Fruit fly (Drosophila melanogaster): ENCODE data around the gene ex.
A peak's percentile ranks its signal among the peaks of the same experiment; 100 is the strongest.

Gene ex

dm6 chr2L:430820-431628 is at the start of gene ex (continued):
- TF ChIP-seq ems (GFP tag; optimal IDR thresholded peaks at IDR 0.05), result no peak
- TF ChIP-seq CG2116 (GFP tag; optimal IDR thresholded peaks at IDR 0.05), result peak; percentile 44
- peak; percentile 81 for TF ChIP-seq CG12219 (GFP tag; optimal IDR thresholded peaks at IDR 0.05)
- TF ChIP-seq tup (GFP tag; optimal IDR thresholded peaks at IDR 0.05), result no peak
- peak; percentile 79 for TF ChIP-seq CG17359 (tag; optimal IDR thresholded peaks at IDR 0.05)
- peak; percentile 82 for TF ChIP-seq CG6765 (GFP tag; optimal IDR thresholded peaks at IDR 0.05)
- TF ChIP-seq Spps (tag; optimal IDR thresholded peaks at IDR 0.05), result peak; percentile 9
- TF ChIP-seq CG2889 (GFP tag; IDR thresholded peaks at IDR 0.05), result no peak
- peak; percentile 41 for TF ChIP-seq bcd (GFP tag; optimal IDR thresholded peaks at IDR 0.05)
- no peak; the same call in 2 of the 3 replicates for TF ChIP-seq B-H1 (GFP tag; IDR thresholded peaks at IDR 0.05)
- peak; percentile 40; the same call in 1 of the 2 replicates for TF ChIP-seq CG31441 (GFP tag; IDR thresholded peaks at IDR 0.05)
- peak; percentile 71 for TF ChIP-seq CG31365 (tag; optimal IDR thresholded peaks at IDR 0.05)
- peak; percentile 65 for TF ChIP-seq CG17829 (tag; optimal IDR thresholded peaks at IDR 0.05)
- no peak; the same call in 1 of the 2 replicates for TF ChIP-seq hbn (GFP tag; IDR thresholded peaks at IDR 0.05; ENCODE audit: partially characterized antibody)
- no peak for TF ChIP-seq CG31224 (GFP tag; IDR thresholded peaks at IDR 0.05)
- no peak for TF ChIP-seq inv (GFP tag; IDR thresholded peaks at IDR 0.05; ENCODE audit: partially characterized antibody)
- TF ChIP-seq CG3847 (GFP tag; IDR thresholded peaks at IDR 0.05), result no peak
- TF ChIP-seq CG11398 (GFP tag; optimal IDR thresholded peaks at IDR 0.05), result peak; percentile 74
- TF ChIP-seq esg (GFP tag; conservative IDR thresholded peaks at IDR 0.05), result no peak
- TF ChIP-seq vnd (GFP tag; IDR thresholded peaks at IDR 0.05; ENCODE audit: partially characterized antibody), result no peak
- peak; percentile 48 for TF ChIP-seq Fer2 (tag; optimal IDR thresholded peaks at IDR 0.05)
- peak; percentile 66 for TF ChIP-seq lbe (GFP tag; optimal IDR thresholded peaks at IDR 0.05)
- TF ChIP-seq CG15011 (GFP tag; optimal IDR thresholded peaks at IDR 0.05), result peak; percentile 31
- TF ChIP-seq ham (GFP tag; IDR thresholded peaks at IDR 0.05), result no peak
- no peak for TF ChIP-seq NFAT (GFP tag; IDR thresholded peaks at IDR 0.05)
- peak; percentile 60 for TF ChIP-seq kah (GFP tag; optimal IDR thresholded peaks at IDR 0.05)
- peak; percentile 33 for TF ChIP-seq CG7556 (GFP tag; optimal IDR thresholded peaks at IDR 0.05)
- TF ChIP-seq NC2α (GFP tag; optimal IDR thresholded peaks at IDR 0.05), result no peak
- peak; percentile 65 for TF ChIP-seq CG3281 (GFP tag; optimal IDR thresholded peaks at IDR 0.05)
- TF ChIP-seq psq (GFP tag; optimal IDR thresholded peaks at IDR 0.05), result peak; percentile 76
- no peak for TF ChIP-seq CG9876 (GFP tag; optimal IDR thresholded peaks at IDR 0.05)
- TF ChIP-seq Fer3 (tag; optimal IDR thresholded peaks at IDR 0.05), result peak; percentile 54
- TF ChIP-seq sc (optimal IDR thresholded peaks at IDR 0.05), result no peak
- TF ChIP-seq sc (GFP tag; optimal IDR thresholded peaks at IDR 0.05), result peak; percentile 52
- TF ChIP-seq ERR (GFP tag; optimal IDR thresholded peaks at IDR 0.05), result peak; percentile 25
- peak; percentile 40 for TF ChIP-seq CG8089 (GFP tag; optimal IDR thresholded peaks at IDR 0.05)
- TF ChIP-seq dpn (GFP tag; optimal IDR thresholded peaks at IDR 0.05), result peak in 1 of 2 experiments; percentile 4
- TF ChIP-seq HLH3B (GFP tag; IDR thresholded peaks at IDR 0.05), result peak; percentile 49; the same call in 1 of the 2 replicates
- no peak for TF ChIP-seq usp (GFP tag; optimal IDR thresholded peaks at IDR 0.05)
- peak; percentile 51; the same call in 1 of the 3 replicates for TF ChIP-seq Dbx (GFP tag; IDR thresholded peaks at IDR 0.05)
- peak; percentile 22 for TF ChIP-seq HmgD (GFP tag; optimal IDR thresholded peaks at IDR 0.05)
- TF ChIP-seq CG1602 (GFP tag; optimal IDR thresholded peaks at IDR 0.05), result no peak
- TF ChIP-seq nau (GFP tag; optimal IDR thresholded peaks at IDR 0.05), result peak; percentile 58
- TF ChIP-seq zen (tag; optimal IDR thresholded peaks at IDR 0.05), result no peak
- peak; percentile 34 for TF ChIP-seq CG10147 (GFP tag; optimal IDR thresholded peaks at IDR 0.05)
- no peak for TF ChIP-seq Taf1 (GFP tag; IDR thresholded peaks at IDR 0.05)
- peak; percentile 84 for TF ChIP-seq lab (GFP tag; optimal IDR thresholded peaks at IDR 0.05)
- TF ChIP-seq Dll (GFP tag; IDR thresholded peaks at IDR 0.05; ENCODE audit: partially characterized antibody), result no peak
- no peak for TF ChIP-seq Hand (GFP tag; optimal IDR thresholded peaks at IDR 0.05)
